Worm (Caenorhabditis elegans): ENCODE data around the gene K09C4.9.

Gene K09C4.9

DNA sequence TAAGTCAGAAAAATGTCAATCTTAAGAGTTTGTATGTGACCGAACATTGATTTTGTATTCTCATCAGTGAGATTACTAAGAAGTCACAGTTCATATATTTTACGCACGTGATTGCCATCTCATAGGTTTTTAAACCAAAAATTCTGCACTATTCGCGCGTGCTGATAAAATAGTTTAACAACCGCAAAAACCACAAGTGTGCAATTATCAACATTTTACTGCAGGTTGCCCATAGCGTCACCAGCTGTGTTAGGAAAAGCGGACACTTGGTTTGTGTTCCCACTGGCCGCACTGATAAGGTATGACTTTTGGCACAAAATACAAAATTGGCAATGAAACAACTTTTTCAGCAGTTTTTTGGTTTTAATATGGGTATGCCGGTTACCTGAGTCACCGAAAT lies 18.6 kb upstream of the K09C4.9 start (continued):
- TF ChIP-seq madf-6 (GFP tag; IDR thresholded peaks at IDR 0.05) (no peak), ztf-22 (GFP tag; optimal IDR thresholded peaks at IDR 0.05) (peak; percentile 88), B0336.3 (GFP tag; IDR thresholded peaks at IDR 0.05) (peak; percentile 70; the same call in 1 of the 2 replicates), zim-3 (tag; optimal IDR thresholded peaks at IDR 0.05) (no peak), F57C9.4 (tag; optimal IDR thresholded peaks at IDR 0.05) (no peak), B0261.1 (tag; optimal IDR thresholded peaks at IDR 0.05) (no peak), atf-7 (tag; optimal IDR thresholded peaks at IDR 0.05) (peak; percentile 93), ekl-4 (GFP tag; IDR thresholded peaks at IDR 0.05) (no peak), let-607 (tag; optimal IDR thresholded peaks at IDR 0.05) (peak; percentile 36 to 39), Y95B8A.8 (GFP tag; IDR thresholded peaks at IDR 0.05) (no peak), sea-2 (GFP tag; IDR thresholded peaks at IDR 0.05) (no peak), rcor-1 (GFP tag; IDR thresholded peaks at IDR 0.05) (no peak), madf-3 (GFP tag; IDR thresholded peaks at IDR 0.05) (no peak), egl-44 (GFP tag; IDR thresholded peaks at IDR 0.05) (0 out of 2 replicates have a peak, but pooled peaks have one; percentile 30), T07F8.4 (tag; optimal IDR thresholded peaks at IDR 0.05) (no peak)

DNA sequence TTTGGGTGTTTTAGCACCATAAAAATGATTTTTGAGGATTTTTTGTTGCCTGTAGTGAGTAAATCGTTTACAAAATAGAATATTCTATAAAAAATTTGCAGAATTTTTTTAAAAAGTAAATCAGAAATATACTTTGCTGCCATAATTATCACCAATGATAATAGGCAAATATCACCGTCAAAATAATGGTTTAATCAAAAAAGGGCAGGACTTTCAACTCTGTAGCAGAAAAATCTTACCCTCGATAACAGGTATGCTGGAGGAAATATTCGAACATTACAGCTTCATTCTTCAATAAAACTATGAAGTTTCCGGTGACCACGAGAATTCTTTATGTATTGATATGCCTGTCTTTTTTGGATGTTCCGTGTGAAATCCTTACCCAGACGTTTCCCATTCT lies 17.6 kb upstream of the K09C4.9 start, which contains the start of gene K09C4.4:
Gene K09C4.4 (plus strand): TSS at position 301 of the 400 bp plus-strand sequence.
- TF ChIP-seq snpc-1.3 (tag; optimal IDR thresholded peaks at IDR 0.05; ENCODE audit: insufficient read depth) (no peak), rpc-1 (optimal IDR thresholded peaks at IDR 0.05) (no peak), rpc-1 (tag; optimal IDR thresholded peaks at IDR 0.05) (no peak), hmg-1.2 (GFP tag; IDR thresholded peaks at IDR 0.05) (no peak), Y79H2A.3 (GFP tag; conservative IDR thresholded peaks at IDR 0.05) (no peak), lsl-1 (GFP tag; optimal IDR thresholded peaks at IDR 0.05) (no peak)

ce11 chrX:3285448-3285847 lies 13.9 kb upstream of the K09C4.9 start:
- TF ChIP-seq nhr-80 (tag; optimal IDR thresholded peaks at IDR 0.05) (peak; percentile 72), rcor-1 (GFP tag; IDR thresholded peaks at IDR 0.05) (no peak), F33H1.4 (GFP tag; IDR thresholded peaks at IDR 0.05) (no peak), lag-1 (GFP tag; IDR thresholded peaks at IDR 0.05) (no peak), Y56A3A.18 (GFP tag; IDR thresholded peaks at IDR 0.05) (no peak), madf-8 (GFP tag; conservative IDR thresholded peaks at IDR 0.05) (no peak)

- TF ChIP-seq ceh-27 (GFP tag; optimal IDR thresholded peaks at IDR 0.05) = no peak
- TF ChIP-seq unc-130 (GFP tag; optimal IDR thresholded peaks at IDR 0.05) = no peak
- no peak for TF ChIP-seq B0336.3 (GFP tag; IDR thresholded peaks at IDR 0.05)
- no peak for TF ChIP-seq nhr-80 (tag; optimal IDR thresholded peaks at IDR 0.05)
Measured at ce11 chrX:3284967-3285366, 13.4 kb upstream of the K09C4.9 start.

DNA sequence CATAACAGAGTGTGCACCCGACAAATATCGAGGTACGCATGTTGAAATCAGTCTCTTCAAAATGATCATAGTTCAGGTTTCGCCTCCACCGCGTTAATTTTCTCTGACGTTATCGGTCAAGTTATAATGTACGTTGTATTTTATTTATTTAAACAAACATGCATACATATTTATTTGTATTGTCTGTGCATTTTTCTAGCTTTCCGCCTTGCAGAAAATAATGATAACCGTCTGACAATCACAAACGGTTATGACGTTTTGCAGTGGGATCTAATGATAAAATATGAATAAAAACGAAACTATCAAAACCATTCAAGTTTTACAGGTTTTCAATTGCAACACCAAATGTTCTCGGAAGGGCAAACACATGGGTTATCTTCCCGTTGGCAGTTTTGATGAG lies 11.6 kb upstream of the K09C4.9 start:
- TF ChIP-seq Y95B8A.8 (GFP tag; IDR thresholded peaks at IDR 0.05) (no peak), nhr-80 (tag; optimal IDR thresholded peaks at IDR 0.05) (peak; percentile 57), egl-18 (GFP tag; IDR thresholded peaks at IDR 0.05) (no peak), ztf-3 (GFP tag; optimal IDR thresholded peaks at IDR 0.05) (no peak), nhr-120 (GFP tag; IDR thresholded peaks at IDR 0.05) (no peak), Y56A3A.18 (GFP tag; IDR thresholded peaks at IDR 0.05) (no peak), sea-2 (GFP tag; IDR thresholded peaks at IDR 0.05) (no peak)

ce11 chrX:3282306-3282705 lies 10.7 kb upstream of the K09C4.9 start, which contains the start of gene K09C4.5:
K09C4.5 (plus strand) TSS chrX:3282631.
- TF ChIP-seq ccch-3 (GFP tag; optimal IDR thresholded peaks at IDR 0.05) (no peak), dpl-1 (GFP tag; optimal IDR thresholded peaks at IDR 0.05) (no peak), F37B4.10 (GFP tag; IDR thresholded peaks at IDR 0.05) (no peak), lin-54 (GFP tag; optimal IDR thresholded peaks at IDR 0.05) (no peak), tbx-9 (tag; optimal IDR thresholded peaks at IDR 0.05; ENCODE audit: borderline replicate concordance) (no peak), snpc-3.4 (tag; optimal IDR thresholded peaks at IDR 0.05) (no peak), madf-8 (GFP tag; conservative IDR thresholded peaks at IDR 0.05) (no peak), ama-1 (optimal IDR thresholded peaks at IDR 0.05) (no peak), ama-1 (GFP tag; optimal IDR thresholded peaks at IDR 0.05) (no peak)
